Worm (Caenorhabditis elegans): ENCODE data around the gene ZK1236.1.

Gene ZK1236.1

ce11 chrIII:8429035-8429434 lies at the start of gene ZK1236.1:
Gene ZK1236.1 (plus strand): TSS chrIII:8429297.
- TF ChIP-seq W03F9.2 (tag; optimal IDR thresholded peaks at IDR 0.05) = no peak
- TF ChIP-seq dao-5 (tag; optimal IDR thresholded peaks at IDR 0.05) = no peak
- no peak for TF ChIP-seq him-1 (tag; optimal IDR thresholded peaks at IDR 0.05)

DNA sequence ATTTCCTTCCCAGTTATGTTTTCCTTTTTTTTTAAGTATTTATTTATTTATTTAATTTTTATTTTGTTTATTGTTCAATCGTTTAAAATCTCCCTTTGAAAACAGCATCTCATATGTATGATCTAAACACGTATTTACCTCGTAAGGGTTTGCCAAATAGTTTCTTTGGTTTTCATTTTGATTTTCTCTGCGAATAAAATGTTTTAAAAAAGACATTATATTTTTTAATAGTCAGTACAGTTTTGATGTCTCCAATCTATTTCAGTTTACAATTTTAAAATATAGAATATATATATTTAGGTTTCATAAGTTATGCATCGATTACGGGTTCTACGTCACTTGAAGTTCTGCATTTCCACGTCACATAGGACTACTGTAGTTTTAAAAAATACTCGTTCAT lies 48.5 kb upstream of the ZK1236.1 start, which contains the start of gene R05D3.12:
TSS of gene R05D3.12 (plus strand) at position 301 of the 400 bp plus-strand sequence.
- TF ChIP-seq dao-5 (tag; optimal IDR thresholded peaks at IDR 0.05) = no peak
- no peak for TF ChIP-seq W03F9.2 (tag; optimal IDR thresholded peaks at IDR 0.05)

ce11 chrIII:8389539-8389938 lies 39.6 kb upstream of the ZK1236.1 start, which contains the start of gene ZK353.4:
Gene ZK353.4 (minus strand): TSS chrIII:8389639.
- peak; percentile 40 for TF ChIP-seq him-1 (tag; optimal IDR thresholded peaks at IDR 0.05)
- TF ChIP-seq dao-5 (tag; optimal IDR thresholded peaks at IDR 0.05) = no peak
- no peak for TF ChIP-seq W03F9.2 (tag; optimal IDR thresholded peaks at IDR 0.05)

DNA sequence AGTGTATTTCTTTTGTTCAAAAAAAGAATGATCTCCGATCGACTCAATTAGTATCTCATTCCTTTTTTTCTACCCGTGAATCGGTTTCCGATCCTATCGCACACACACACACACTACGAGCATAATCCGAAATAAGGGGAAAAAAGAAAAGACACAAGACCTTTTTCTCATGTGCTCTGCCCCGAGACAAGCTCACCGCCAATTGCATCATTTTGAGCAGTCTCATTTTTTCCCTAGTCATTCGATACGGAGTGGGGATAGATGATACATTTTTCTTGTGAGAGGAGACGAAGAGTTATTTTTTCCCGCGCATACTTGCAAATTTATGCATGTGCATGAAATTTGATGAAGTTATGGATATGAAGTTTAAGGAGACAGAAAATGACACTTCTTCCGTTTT lies 36.8 kb upstream of the ZK1236.1 start:
- TF ChIP-seq dao-5 (tag; optimal IDR thresholded peaks at IDR 0.05) = no peak
- peak; percentile 54 for TF ChIP-seq him-1 (tag; optimal IDR thresholded peaks at IDR 0.05)
- TF ChIP-seq W03F9.2 (tag; optimal IDR thresholded peaks at IDR 0.05) = no peak

- TF ChIP-seq him-1 (tag; optimal IDR thresholded peaks at IDR 0.05) = peak; percentile 41
- no peak for TF ChIP-seq W03F9.2 (tag; optimal IDR thresholded peaks at IDR 0.05)
Observed at ce11 chrIII:8394374-8395302, 34.5 kb upstream of the ZK1236.1 start, which contains the start of gene ZK353.10. Gene ZK353.10 (minus strand): TSS chrIII:8394424.

DNA sequence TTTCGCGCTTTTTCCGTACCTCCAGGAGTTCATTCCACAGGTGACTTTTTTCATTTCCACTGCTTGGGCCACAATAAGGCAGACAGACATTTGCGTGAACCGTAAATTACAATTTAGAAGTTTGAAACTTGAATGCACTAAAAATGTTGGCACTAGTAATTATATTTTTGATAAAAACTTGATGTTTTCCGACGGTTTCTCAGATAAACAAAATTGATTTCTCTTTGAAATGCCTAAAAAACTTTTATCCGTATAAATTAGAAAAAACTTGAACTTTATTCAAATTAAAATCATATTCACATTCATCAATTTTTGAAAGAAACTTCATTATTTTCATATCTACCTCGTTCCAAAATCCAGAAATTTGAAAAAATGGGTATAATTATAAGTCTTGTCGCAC lies 33.4 kb upstream of the ZK1236.1 start, which contains the start of gene ZK353.3:
TSS of gene ZK353.3 (plus strand) at position 301 of the 400 bp plus-strand sequence.
- TF ChIP-seq dao-5 (tag; optimal IDR thresholded peaks at IDR 0.05) = no peak
- TF ChIP-seq W03F9.2 (tag; optimal IDR thresholded peaks at IDR 0.05) = no peak
- TF ChIP-seq him-1 (tag; optimal IDR thresholded peaks at IDR 0.05) = no peak

DNA sequence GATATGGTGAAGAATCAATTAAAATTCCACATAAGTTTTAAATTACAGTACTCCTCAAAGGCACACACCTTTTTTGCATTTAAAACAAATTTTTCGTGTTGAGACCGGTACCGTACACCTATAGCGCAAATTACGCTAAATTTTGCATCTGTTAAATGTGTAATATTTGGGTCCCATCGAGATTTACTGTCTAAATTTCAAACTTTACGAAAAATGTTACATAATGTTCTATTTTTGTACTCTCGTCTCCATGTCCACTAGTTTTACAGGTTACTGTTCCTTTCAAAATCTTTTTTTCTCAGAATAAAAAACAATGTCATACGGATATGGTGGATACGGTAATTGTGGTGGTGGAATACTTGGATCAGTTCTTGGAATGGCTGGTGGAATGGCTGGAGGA lies 30.7 kb upstream of the ZK1236.1 start, which contains the start of gene ZK353.2:
TSS of gene ZK353.2 (plus strand) at position 301 of the 400 bp plus-strand sequence.
- TF ChIP-seq dao-5 (tag; optimal IDR thresholded peaks at IDR 0.05) = no peak
- TF ChIP-seq W03F9.2 (tag; optimal IDR thresholded peaks at IDR 0.05) = no peak
- no peak for TF ChIP-seq him-1 (tag; optimal IDR thresholded peaks at IDR 0.05)

DNA sequence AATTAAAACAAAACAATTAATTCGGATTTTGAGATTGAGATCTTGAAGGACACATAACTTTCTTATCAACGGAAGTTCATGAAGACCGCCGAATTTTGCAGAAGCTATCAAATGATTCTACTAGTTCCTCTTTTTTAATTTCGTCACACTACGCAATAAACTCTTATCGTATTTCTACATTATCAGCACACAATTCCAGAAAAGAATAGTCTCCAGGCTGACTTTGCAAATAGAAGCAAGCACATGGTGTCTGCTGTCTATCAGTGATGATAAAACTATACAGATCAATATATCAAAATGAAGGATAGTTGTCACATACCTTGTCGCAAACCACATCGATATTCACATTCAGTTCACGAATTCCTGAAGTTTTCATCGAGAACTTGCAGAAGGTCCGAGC lies 28.6 kb upstream of the ZK1236.1 start:
- TF ChIP-seq him-1 (tag; optimal IDR thresholded peaks at IDR 0.05) (no peak), W03F9.2 (tag; optimal IDR thresholded peaks at IDR 0.05) (no peak), dao-5 (tag; optimal IDR thresholded peaks at IDR 0.05) (no peak)

- no peak for TF ChIP-seq W03F9.2 (tag; optimal IDR thresholded peaks at IDR 0.05)
- no peak for TF ChIP-seq dao-5 (tag; optimal IDR thresholded peaks at IDR 0.05)
- TF ChIP-seq him-1 (tag; optimal IDR thresholded peaks at IDR 0.05) = no peak
Observed at ce11 chrIII:8401887-8402286, 27.2 kb upstream of the ZK1236.1 start, which contains the start of gene lap-1. Gene lap-1 (minus strand): TSS chrIII:8401928.

- TF ChIP-seq him-1 (tag; optimal IDR thresholded peaks at IDR 0.05) = no peak
- no peak for TF ChIP-seq W03F9.2 (tag; optimal IDR thresholded peaks at IDR 0.05)
- TF ChIP-seq dao-5 (tag; optimal IDR thresholded peaks at IDR 0.05) = no peak
Observed at ce11 chrIII:8402633-8403032, 26.5 kb upstream of the ZK1236.1 start.

DNA sequence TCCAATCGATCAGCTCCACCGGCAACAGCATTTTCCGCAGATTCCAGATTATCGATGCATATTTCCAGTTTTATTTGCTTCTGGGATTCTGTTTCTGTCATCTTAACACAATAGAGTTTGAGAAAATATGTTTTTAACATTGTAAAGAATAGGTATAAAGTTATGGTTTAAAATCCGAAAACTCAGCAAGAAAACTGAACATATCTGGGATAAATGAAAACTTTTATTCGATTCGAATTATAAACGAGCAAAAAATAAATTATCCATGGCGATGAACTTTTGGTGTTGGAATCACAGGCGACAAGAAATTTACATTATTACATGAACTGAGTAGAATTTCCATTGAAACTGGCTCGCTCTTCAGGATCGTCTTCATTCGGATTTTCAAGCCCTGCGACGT lies 25.6 kb upstream of the ZK1236.1 start, which contains the start of gene cutc-1:
TSS of gene cutc-1 (minus strand) at position 101 of the 400 bp plus-strand sequence.
- TF ChIP-seq him-1 (tag; optimal IDR thresholded peaks at IDR 0.05) (no peak), dao-5 (tag; optimal IDR thresholded peaks at IDR 0.05) (no peak)

ce11 chrIII:8405449-8405962 lies 23.6 kb upstream of the ZK1236.1 start, which contains the start of the genes ubxn-4 and cyy-1:
Gene ubxn-4 (minus strand): TSS chrIII:8405562.
Gene cyy-1 (plus strand): TSS chrIII:8405874.
- TF ChIP-seq him-1 (tag; optimal IDR thresholded peaks at IDR 0.05) (no peak), W03F9.2 (tag; optimal IDR thresholded peaks at IDR 0.05) (peak; percentile 15)

- TF ChIP-seq him-1 (tag; optimal IDR thresholded peaks at IDR 0.05) = no peak
- TF ChIP-seq W03F9.2 (tag; optimal IDR thresholded peaks at IDR 0.05) = no peak
- TF ChIP-seq dao-5 (tag; optimal IDR thresholded peaks at IDR 0.05) = no peak
Observed at ce11 chrIII:8409166-8409565, 19.9 kb upstream of the ZK1236.1 start, which contains the start of gene ZK353.9. Gene ZK353.9 (plus strand): TSS chrIII:8409496.

DNA sequence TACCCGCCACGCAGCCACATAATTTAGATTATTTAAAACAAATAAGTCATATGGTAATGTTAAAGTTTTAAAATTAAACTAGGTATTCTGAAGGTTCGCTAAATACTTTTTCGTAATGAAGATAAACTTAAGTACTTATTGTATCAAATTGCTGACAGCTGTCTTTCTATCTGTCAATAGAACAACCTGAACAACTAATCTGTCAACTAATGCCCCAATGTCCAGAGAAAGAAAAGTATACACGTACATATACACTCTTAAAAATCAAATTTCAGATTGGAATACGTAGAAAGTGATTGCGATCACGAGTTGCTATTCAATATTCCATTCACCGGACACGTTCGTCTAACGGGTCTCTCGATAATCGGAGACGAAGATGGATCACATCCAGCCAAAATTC lies 18.4 kb upstream of the ZK1236.1 start:
- TF ChIP-seq dao-5 (tag; optimal IDR thresholded peaks at IDR 0.05) (no peak), W03F9.2 (tag; optimal IDR thresholded peaks at IDR 0.05) (no peak), him-1 (tag; optimal IDR thresholded peaks at IDR 0.05) (no peak)
